Worm (Caenorhabditis elegans) whole organism, L4/young adult: ENCODE measurements around the gene nlp-19.

Experiments used
- W03F9.2 ChIP-seq: fragments of 150-350 bp; optimal IDR thresholded peaks from 2 replicates; lab custom pipeline; 2014; ENCODE audit warnings: missing biosample characterization, missing genetic modification characterization
- dao-5 ChIP-seq: sonication (generic microtip); optimal IDR thresholded peaks from 2 replicates; lab custom pipeline; 2016; ENCODE audit warnings: missing genotype, missing genetic modification characterization, moderate library complexity, missing compliant biosample characterization
- him-1 ChIP-seq: sonication (generic microtip); optimal IDR thresholded peaks from 2 replicates; lab custom pipeline; 2016; ENCODE audit warnings: missing genotype, missing genetic modification reagents, missing genetic modification characterization, missing compliant biosample characterization

DNA sequence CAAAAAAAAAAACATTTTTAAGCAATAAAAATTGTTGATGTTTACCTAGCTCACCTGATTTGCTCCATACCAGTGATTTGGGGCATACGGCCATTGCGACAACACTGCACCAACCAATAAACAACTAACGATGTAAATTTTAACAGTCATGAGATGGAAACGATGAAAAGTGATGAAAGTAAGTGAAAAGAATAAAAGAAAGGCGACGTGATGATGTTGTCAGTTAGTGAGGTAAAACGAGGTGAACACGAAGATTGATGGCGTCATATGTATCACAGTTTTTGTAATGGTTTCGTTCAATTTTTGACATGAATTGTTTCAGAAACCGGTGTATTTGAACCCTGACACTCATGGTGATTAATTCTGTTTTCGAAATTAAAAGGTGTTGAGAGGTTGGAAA lies 7.4 kb upstream of the nlp-19 start, which contains the start of gene K09C8.7:
- TF ChIP-seq dao-5 (tag; lab: Kevin White, UChicago) (no peak), him-1 (tag; lab: Kevin White, UChicago) (no peak), W03F9.2 (no peak)
